Worm (Caenorhabditis elegans): ENCODE measurements around the gene F56A8.4.
A peak's percentile ranks its signal among the peaks of the same experiment; 100 is the strongest.

The F56A8.4 gene

ce11 chrIII:13268856-13269255, 5.8 kb downstream of the F56A8.4 start, which contains the start of gene cpf-2:
Gene cpf-2 (minus strand): TSS chrIII:13268883.
- TF ChIP-seq elt-3 (tag; optimal IDR thresholded peaks at IDR 0.05) (no peak), tbx-2 (tag; optimal IDR thresholded peaks at IDR 0.05) (peak; percentile 66), fkh-2 (tag; optimal IDR thresholded peaks at IDR 0.05) (no peak), ama-1 (optimal IDR thresholded peaks at IDR 0.05) (no peak), eor-1 (tag; optimal IDR thresholded peaks at IDR 0.05) (no peak), daf-12 (tag; optimal IDR thresholded peaks at IDR 0.05) (no peak), fos-1 (tag; optimal IDR thresholded peaks at IDR 0.05) (no peak), lsy-12 (tag; optimal IDR thresholded peaks at IDR 0.05) (peak; percentile 50), elt-2 (tag; optimal IDR thresholded peaks at IDR 0.05) (peak; percentile 43), R02D3.7 (tag; optimal IDR thresholded peaks at IDR 0.05) (peak; percentile 63), zag-1 (tag; optimal IDR thresholded peaks at IDR 0.05) (no peak), lin-39 (tag; optimal IDR thresholded peaks at IDR 0.05) (no peak), unc-62 (GFP tag; optimal IDR thresholded peaks at IDR 0.05) (no peak), nhr-23 (tag; optimal IDR thresholded peaks at IDR 0.05) (peak; percentile 62), hmg-11 (tag; optimal IDR thresholded peaks at IDR 0.05) (peak; percentile 96), nhr-67 (tag; optimal IDR thresholded peaks at IDR 0.05) (no peak), mml-1 (tag; optimal IDR thresholded peaks at IDR 0.05) (no peak), lin-15B (tag; optimal IDR thresholded peaks at IDR 0.05) (peak; percentile 65), nhr-77 (tag; optimal IDR thresholded peaks at IDR 0.05) (no peak), unc-39 (tag; optimal IDR thresholded peaks at IDR 0.05) (no peak), ceh-9 (tag; optimal IDR thresholded peaks at IDR 0.05) (no peak), ztf-11 (tag; optimal IDR thresholded peaks at IDR 0.05) (no peak), nhr-28 (tag; optimal IDR thresholded peaks at IDR 0.05) (no peak), nhr-237 (tag; optimal IDR thresholded peaks at IDR 0.05) (no peak), ceh-82 (tag; optimal IDR thresholded peaks at IDR 0.05) (peak; percentile 39), mdl-1 (tag; optimal IDR thresholded peaks at IDR 0.05) (no peak), jun-1 (tag; optimal IDR thresholded peaks at IDR 0.05) (peak; percentile 2), nhr-11 (tag; optimal IDR thresholded peaks at IDR 0.05) (no peak), ceh-28 (tag; optimal IDR thresholded peaks at IDR 0.05) (peak; percentile 78), aly-2 (tag; optimal IDR thresholded peaks at IDR 0.05) (no peak), sea-2 (GFP tag; optimal IDR thresholded peaks at IDR 0.05) (no peak), nhr-12 (tag; optimal IDR thresholded peaks at IDR 0.05) (no peak), skn-1 (tag; optimal IDR thresholded peaks at IDR 0.05) (no peak), elt-1 (tag; optimal IDR thresholded peaks at IDR 0.05) (no peak), ZK546.5 (tag; optimal IDR thresholded peaks at IDR 0.05) (no peak), snpc-4 (tag; optimal IDR thresholded peaks at IDR 0.05) (peak; percentile 17), egl-5 (tag; optimal IDR thresholded peaks at IDR 0.05) (no peak), pha-4 (tag; optimal IDR thresholded peaks at IDR 0.05) (peak; percentile 68), ceh-16 (tag; optimal IDR thresholded peaks at IDR 0.05) (no peak), nhr-25 (tag; optimal IDR thresholded peaks at IDR 0.05) (peak; percentile 36), nfya-1 (tag; optimal IDR thresholded peaks at IDR 0.05; ENCODE audit: insufficient read depth) (peak; percentile 75), egl-27 (tag; optimal IDR thresholded peaks at IDR 0.05) (no peak), nhr-76 (tag; optimal IDR thresholded peaks at IDR 0.05) (no peak), fkh-10 (GFP tag; optimal IDR thresholded peaks at IDR 0.05) (no peak), pqm-1 (tag; optimal IDR thresholded peaks at IDR 0.05) (no peak), ztf-4 (tag; optimal IDR thresholded peaks at IDR 0.05) (no peak), nhr-43 (tag; optimal IDR thresholded peaks at IDR 0.05; ENCODE audit: poor library complexity, severe bottlenecking) (peak; percentile 79)

- peak; percentile 64 for TF ChIP-seq nfya-1 (tag; optimal IDR thresholded peaks at IDR 0.05; ENCODE audit: insufficient read depth)
- peak; percentile 62 for TF ChIP-seq fkh-10 (GFP tag; optimal IDR thresholded peaks at IDR 0.05)
- peak; percentile 23 for TF ChIP-seq lin-39 (tag; optimal IDR thresholded peaks at IDR 0.05)
- TF ChIP-seq ama-1 (optimal IDR thresholded peaks at IDR 0.05), result no peak
- no peak for TF ChIP-seq nhr-67 (tag; optimal IDR thresholded peaks at IDR 0.05)
These were observed 7.8 kb downstream of the F56A8.4 start for ce11 chrIII:13270896-13271295.
